Worm (Caenorhabditis elegans) whole organism, L3 larva: ENCODE results near the gene fbxa-134.

Source experiments
- ceh-9 ChIP-seq: sonication (generic microtip); optimal IDR thresholded peaks from 2 replicates; lab custom pipeline; 2018; ENCODE audit warnings: missing biosample characterization, missing genetic modification characterization
- elt-1 ChIP-seq: fragments of 150-350 bp; optimal IDR thresholded peaks from 2 replicates; lab custom pipeline; 2014; ENCODE audit warnings: missing biosample characterization, missing genetic modification characterization
- fkh-10 ChIP-seq: sonication (generic microtip); optimal IDR thresholded peaks from 2 replicates; lab custom pipeline; 2017; ENCODE audit warnings: missing biosample characterization, missing genetic modification reagents, missing genetic modification characterization
- nhr-23 ChIP-seq: fragments of 150-350 bp; optimal IDR thresholded peaks from 2 replicates; lab custom pipeline; 2014; ENCODE audit warnings: missing biosample characterization, missing genetic modification reagents, missing genetic modification characterization
- nhr-28 ChIP-seq: fragments of 150-350 bp; optimal IDR thresholded peaks from 2 replicates; lab custom pipeline; 2014; ENCODE audit warnings: missing biosample characterization, missing genetic modification characterization
- nhr-77 ChIP-seq: fragments of 150-350 bp; optimal IDR thresholded peaks from 2 replicates; lab custom pipeline; 2014; ENCODE audit warnings: missing biosample characterization, missing genetic modification characterization
- sea-2 ChIP-seq: fragments of 150-350 bp; sonication (generic microtip); optimal IDR thresholded peaks from 4 replicates; lab custom pipeline; 2014; ENCODE audit warnings: missing biosample characterization, missing genetic modification reagents, missing genetic modification characterization
- snpc-4 ChIP-seq: fragments of 150-350 bp; optimal IDR thresholded peaks from 2 replicates; lab custom pipeline; 2014; ENCODE audit warnings: missing biosample characterization, missing genetic modification characterization
- tbx-2 ChIP-seq: sonication (generic microtip); optimal IDR thresholded peaks from 2 replicates; lab custom pipeline; 2016; ENCODE audit warnings: mild to moderate bottlenecking, missing genetic modification characterization, missing compliant biosample characterization
- unc-62 ChIP-seq: fragments of 150-350 bp; sonication (generic microtip); optimal IDR thresholded peaks from 4 replicates; lab custom pipeline; 2014; ENCODE audit warnings: missing biosample characterization, missing genetic modification reagents, missing genetic modification characterization

DNA sequence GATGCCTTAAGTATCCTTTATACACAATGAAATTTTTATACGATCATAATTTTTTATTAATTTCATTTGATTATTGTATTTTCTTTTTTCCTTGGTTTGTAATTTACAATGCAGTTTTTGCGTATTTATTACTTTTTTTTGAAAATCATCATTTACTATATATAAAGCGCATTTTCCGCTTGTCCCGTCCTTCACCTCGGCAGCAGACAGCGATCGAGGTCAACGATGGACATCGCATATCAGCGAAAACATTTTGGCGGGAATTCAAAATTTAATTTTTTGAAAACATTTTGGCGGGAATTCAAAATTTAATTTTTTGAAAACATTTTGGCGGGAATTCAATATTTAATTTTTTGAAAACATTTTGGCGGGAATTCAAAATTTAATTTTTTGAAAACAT lies 44.7 kb downstream of the fbxa-134 start:
- TF ChIP-seq unc-62 (GFP tag; lab: Kevin White, UChicago) (no peak), fkh-10 (GFP tag; lab: Kevin White, UChicago) (no peak), snpc-4 (tag; lab: Kevin White, UChicago) (no peak), elt-1 (tag; lab: Kevin White, UChicago) (no peak), nhr-23 (tag; lab: Kevin White, UChicago) (no peak), nhr-28 (tag; lab: Kevin White, UChicago) (no peak), nhr-77 (tag; lab: Kevin White, UChicago) (no peak), tbx-2 (tag; lab: Kevin White, UChicago) (no peak), sea-2 (GFP tag; lab: Kevin White, UChicago) (no peak), ceh-9 (tag; lab: Kevin White, UChicago) (no peak)
